Worm (Caenorhabditis elegans) whole organism, L3 larva: ENCODE measurements around the gene gpa-3.

Experiments
- ama-1 ChIP-seq: fragments of 150-350 bp; optimal IDR thresholded peaks from 2 replicates; lab custom pipeline; 2018
- ceh-16 ChIP-seq: sonication (generic microtip); optimal IDR thresholded peaks from 2 replicates; lab custom pipeline; 2017; ENCODE audit warnings: missing biosample characterization, missing genetic modification characterization
- egl-27 ChIP-seq: sonication (generic microtip); optimal IDR thresholded peaks from 4 replicates; lab custom pipeline; 2017; ENCODE audit warnings: missing biosample characterization, missing genetic modification reagents, missing genetic modification characterization
- elt-3 ChIP-seq, 3 experiments: fragments of 150-350 bp in 1 of 3; sonication (generic microtip) in 2 of 3; optimal IDR thresholded peaks; 2 replicates in 2 of 3; 4 replicates in 1 of 3; lab custom pipeline; 2014 to 2017; ENCODE audit warnings: missing biosample characterization in 3 of 3, missing genetic modification characterization in 3 of 3
- mdl-1 ChIP-seq: fragments of 150-350 bp; optimal IDR thresholded peaks from 2 replicates; lab custom pipeline; 2014; ENCODE audit warnings: missing biosample characterization, missing genetic modification characterization
- nfya-1 ChIP-seq: sonication (generic microtip); optimal IDR thresholded peaks from 2 replicates; lab custom pipeline; 2017; ENCODE audit warnings: missing genetic modification characterization, mild to moderate bottlenecking, missing compliant biosample characterization, antibody characterized with exemption, moderate library complexity; ENCODE audit not compliant: insufficient read depth
- pha-4 ChIP-seq: fragments of 150-350 bp; optimal IDR thresholded peaks from 2 replicates; lab custom pipeline; 2014; ENCODE audit warnings: missing biosample characterization, missing genetic modification reagents, missing genetic modification characterization
- snpc-4 ChIP-seq: fragments of 150-350 bp; optimal IDR thresholded peaks from 2 replicates; lab custom pipeline; 2014; ENCODE audit warnings: missing biosample characterization, missing genetic modification characterization
- tbx-2 ChIP-seq: sonication (generic microtip); optimal IDR thresholded peaks from 2 replicates; lab custom pipeline; 2016; ENCODE audit warnings: mild to moderate bottlenecking, missing genetic modification characterization, missing compliant biosample characterization
- unc-39 ChIP-seq: sonication (generic microtip); optimal IDR thresholded peaks from 4 replicates; lab custom pipeline; 2017; ENCODE audit warnings: missing biosample characterization, missing genetic modification characterization
- unc-62 ChIP-seq: fragments of 150-350 bp; sonication (generic microtip); optimal IDR thresholded peaks from 4 replicates; lab custom pipeline; 2014; ENCODE audit warnings: missing biosample characterization, missing genetic modification reagents, missing genetic modification characterization
- zag-1 ChIP-seq: fragments of 150-350 bp; optimal IDR thresholded peaks from 2 replicates; lab custom pipeline; 2014; ENCODE audit warnings: missing biosample characterization, missing genetic modification characterization

DNA sequence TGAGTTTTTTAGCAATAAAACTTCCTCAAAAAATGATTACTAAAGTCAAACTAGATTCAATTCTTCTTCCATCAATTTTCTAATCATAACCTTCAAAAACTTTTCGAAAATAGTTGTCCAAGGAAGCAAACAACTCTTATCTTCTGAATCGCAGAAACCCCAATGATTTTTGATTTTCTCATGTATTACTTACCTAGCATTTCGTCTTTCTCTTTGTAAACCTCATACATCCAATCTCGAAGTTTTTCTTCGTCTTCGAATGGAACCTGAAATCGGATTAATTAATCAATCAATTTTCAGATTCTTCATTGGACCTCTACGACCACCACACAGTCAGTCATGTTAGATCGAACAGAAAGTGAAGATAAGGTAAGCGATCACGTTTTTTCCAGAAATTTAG is 30.9 kb downstream of the gpa-3 start, which contains the start of gene K07B1.4:
- TF ChIP-seq snpc-4 (tag; lab: Kevin White, UChicago) (no peak), ama-1 (lab: Kevin White, UChicago) (no peak), tbx-2 (tag; lab: Kevin White, UChicago) (no peak), pha-4 (tag; lab: Kevin White, UChicago) (no peak), zag-1 (no peak), egl-27 (no peak), mdl-1 (tag; lab: Kevin White, UChicago) (no peak), ceh-16 (tag; lab: Kevin White, UChicago) (no peak), elt-3 (tag; optimal IDR thresholded peaks at IDR 0.05; lab: Kevin White, UChicago) (no peak), nfya-1 (no peak), unc-62 (no peak), unc-39 (tag; lab: Kevin White, UChicago) (no peak)
